Worm (Caenorhabditis elegans): ENCODE measurements around the gene B0304.4.

Gene B0304.4

DNA sequence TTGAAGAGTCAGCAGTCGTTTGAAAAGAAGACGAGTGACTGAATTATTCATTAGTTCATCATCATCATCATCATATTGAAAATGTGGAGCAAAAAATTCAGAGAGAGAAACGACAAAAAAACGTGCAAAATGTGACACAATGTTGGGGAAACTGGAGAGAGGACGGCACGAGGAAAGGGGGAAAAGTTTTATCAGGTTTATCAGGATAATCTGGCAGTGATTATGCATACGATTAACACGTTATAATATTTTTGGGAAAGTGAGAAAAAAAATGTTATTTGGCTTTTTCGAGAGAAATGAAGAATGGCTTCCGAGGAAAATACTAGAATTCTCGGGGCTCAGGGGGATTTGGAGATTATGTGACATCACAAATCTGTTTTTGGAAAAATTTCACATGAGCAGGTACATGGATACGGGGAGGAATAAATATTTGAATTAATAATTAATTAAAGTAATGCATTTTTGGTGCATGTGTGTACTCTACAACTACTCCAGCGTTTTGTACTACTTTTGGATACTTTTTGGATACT lies 17.9 kb downstream of the B0304.4 start, which contains the start of gene camt-1:
Gene camt-1 (minus strand): TSS at position 51 of the 530 bp plus-strand sequence.
- TF ChIP-seq nhr-237 (tag; optimal IDR thresholded peaks at IDR 0.05) (no peak), nhr-67 (tag; optimal IDR thresholded peaks at IDR 0.05) (no peak), R02D3.7 (tag; optimal IDR thresholded peaks at IDR 0.05) (no peak), lsy-12 (tag; optimal IDR thresholded peaks at IDR 0.05) (no peak), pha-4 (tag; optimal IDR thresholded peaks at IDR 0.05) (no peak), unc-62 (GFP tag; optimal IDR thresholded peaks at IDR 0.05) (no peak), eor-1 (tag; optimal IDR thresholded peaks at IDR 0.05) (no peak), skn-1 (tag; optimal IDR thresholded peaks at IDR 0.05) (no peak), mdl-1 (tag; optimal IDR thresholded peaks at IDR 0.05) (no peak), ceh-28 (tag; optimal IDR thresholded peaks at IDR 0.05) (no peak), nhr-12 (tag; optimal IDR thresholded peaks at IDR 0.05) (no peak)

DNA sequence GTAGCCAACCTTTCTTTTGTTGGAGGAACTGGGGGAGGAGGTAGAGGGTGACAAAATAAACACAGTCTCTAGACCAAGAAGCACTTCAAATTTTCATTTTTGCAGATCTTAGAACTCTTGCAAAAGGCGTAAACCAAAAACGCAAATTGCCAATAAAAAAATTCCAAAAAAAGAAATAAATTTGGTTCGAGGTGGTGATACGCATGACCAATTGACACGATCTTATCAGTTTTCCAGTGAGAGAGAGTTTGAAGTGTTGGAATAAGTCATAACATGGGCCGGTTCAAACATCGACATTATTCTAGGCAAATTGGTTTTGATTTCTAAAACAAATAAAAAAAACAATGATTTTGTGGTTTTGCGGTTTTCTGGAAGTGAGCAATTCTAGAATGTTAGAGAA lies 27.2 kb downstream of the B0304.4 start:
- TF ChIP-seq nhr-67 (tag; optimal IDR thresholded peaks at IDR 0.05) (no peak), elt-2 (tag; optimal IDR thresholded peaks at IDR 0.05) (peak; percentile 59)

DNA sequence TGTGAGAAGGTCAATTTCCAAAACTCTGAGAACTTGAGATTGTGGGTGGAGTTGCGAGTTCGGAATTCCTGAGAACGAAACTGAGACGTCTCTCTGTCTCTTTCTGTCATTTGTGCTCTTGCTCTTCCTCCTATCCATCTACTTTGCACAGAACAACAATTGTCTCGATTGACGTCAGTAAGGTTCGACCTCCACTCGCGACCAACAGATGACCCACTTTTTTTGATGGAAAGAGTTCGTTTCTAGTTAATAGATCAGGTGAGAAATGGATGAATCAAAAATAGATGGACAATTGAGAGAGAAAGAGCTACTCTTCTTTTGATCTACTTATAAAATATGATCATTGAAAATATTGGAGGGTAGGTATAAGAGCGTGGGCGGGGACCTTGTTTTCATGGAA lies 28.5 kb downstream of the B0304.4 start:
- TF ChIP-seq ceh-16 (tag; optimal IDR thresholded peaks at IDR 0.05), result no peak
- TF ChIP-seq nfya-1 (tag; optimal IDR thresholded peaks at IDR 0.05; ENCODE audit: insufficient read depth), result peak; percentile 19
- TF ChIP-seq fos-1 (tag; optimal IDR thresholded peaks at IDR 0.05), result no peak
- peak; percentile 31 for TF ChIP-seq lin-39 (tag; optimal IDR thresholded peaks at IDR 0.05)

DNA sequence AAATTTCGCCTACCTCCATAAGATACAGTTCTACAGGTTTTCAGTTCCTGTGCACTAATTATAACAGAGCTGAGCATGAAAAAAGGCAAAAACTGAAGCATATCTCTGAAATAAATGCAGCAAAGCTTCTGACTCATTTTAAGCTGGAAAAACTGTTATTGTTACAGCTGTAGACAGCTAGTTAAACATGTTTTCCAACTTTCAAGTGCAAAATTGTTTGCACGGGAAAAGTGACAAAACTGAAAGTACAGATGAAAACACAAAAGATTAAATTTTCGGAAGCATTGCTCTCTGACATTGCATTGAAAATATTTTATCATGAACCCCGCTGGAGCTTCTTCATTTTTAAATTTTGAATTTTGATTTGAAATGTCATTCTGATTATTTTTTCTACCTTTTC lies 32.3 kb downstream of the B0304.4 start, which contains the start of gene T05C1.5:
Gene T05C1.5 (minus strand): TSS at position 101 of the 400 bp plus-strand sequence.
- TF ChIP-seq nfya-1 (tag; optimal IDR thresholded peaks at IDR 0.05; ENCODE audit: insufficient read depth) (no peak), zag-1 (tag; optimal IDR thresholded peaks at IDR 0.05) (no peak), ztf-4 (tag; optimal IDR thresholded peaks at IDR 0.05) (no peak), ceh-9 (tag; optimal IDR thresholded peaks at IDR 0.05) (no peak)

DNA sequence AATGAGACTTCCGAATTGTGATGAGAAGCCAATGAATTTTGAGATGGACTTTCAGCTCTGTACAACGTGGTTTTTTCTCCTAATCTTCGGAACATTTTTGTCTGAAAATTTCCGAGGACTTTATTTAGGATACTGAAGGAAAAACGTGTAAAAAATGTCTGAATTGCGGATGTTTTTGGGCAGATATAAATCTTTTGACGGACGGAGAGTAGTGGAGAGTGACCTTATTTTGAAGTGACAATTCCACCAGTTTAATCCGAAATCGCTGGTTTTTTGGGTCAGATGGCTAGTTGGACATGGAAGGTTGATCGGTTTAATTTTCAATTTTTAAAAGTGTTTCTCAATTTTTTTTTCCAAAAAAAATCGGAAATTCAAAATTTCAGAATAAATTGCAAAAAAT lies 33.7 kb downstream of the B0304.4 start, which contains the start of gene T05C1.3:
Gene T05C1.3 (minus strand): TSS at position 101 of the 400 bp plus-strand sequence.
- TF ChIP-seq nhr-77 (tag; optimal IDR thresholded peaks at IDR 0.05) (no peak), unc-39 (tag; optimal IDR thresholded peaks at IDR 0.05) (no peak), fos-1 (tag; optimal IDR thresholded peaks at IDR 0.05) (no peak), hmg-11 (tag; optimal IDR thresholded peaks at IDR 0.05) (no peak), sea-2 (GFP tag; optimal IDR thresholded peaks at IDR 0.05) (no peak), nhr-11 (tag; optimal IDR thresholded peaks at IDR 0.05) (no peak), skn-1 (tag; optimal IDR thresholded peaks at IDR 0.05) (no peak), nhr-76 (tag; optimal IDR thresholded peaks at IDR 0.05) (no peak)

DNA sequence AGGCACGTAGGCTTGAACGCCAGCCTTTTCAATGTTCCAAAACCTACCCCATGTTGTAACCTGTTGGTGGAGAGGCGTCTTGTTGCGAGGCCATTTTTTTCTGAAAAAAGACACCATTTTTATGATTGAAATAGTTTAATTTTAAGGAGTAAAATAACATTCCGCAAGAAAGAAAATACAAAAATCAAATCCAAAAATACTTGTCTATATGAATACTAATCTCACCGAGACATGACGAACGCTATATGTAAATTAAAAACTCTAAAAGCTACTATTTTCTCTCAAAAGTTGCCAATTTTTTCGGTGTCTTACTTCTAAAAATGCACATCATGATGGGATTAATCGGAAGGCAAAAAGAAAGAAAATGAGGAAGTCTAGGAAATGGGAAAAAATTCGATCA lies 41.0 kb downstream of the B0304.4 start, which contains the start of gene T05C1.2:
Gene T05C1.2 (minus strand): TSS at position 101 of the 400 bp plus-strand sequence.
- TF ChIP-seq elt-3 (tag; optimal IDR thresholded peaks at IDR 0.05) (no peak), nhr-23 (tag; optimal IDR thresholded peaks at IDR 0.05) (no peak), ama-1 (optimal IDR thresholded peaks at IDR 0.05) (no peak), ceh-16 (tag; optimal IDR thresholded peaks at IDR 0.05) (no peak), egl-27 (tag; optimal IDR thresholded peaks at IDR 0.05) (no peak), unc-39 (tag; optimal IDR thresholded peaks at IDR 0.05) (no peak), fkh-2 (tag; optimal IDR thresholded peaks at IDR 0.05) (no peak), egl-5 (tag; optimal IDR thresholded peaks at IDR 0.05) (no peak), nhr-12 (tag; optimal IDR thresholded peaks at IDR 0.05) (no peak), lsy-12 (tag; optimal IDR thresholded peaks at IDR 0.05) (no peak), zag-1 (tag; optimal IDR thresholded peaks at IDR 0.05) (no peak), aly-2 (tag; optimal IDR thresholded peaks at IDR 0.05) (no peak), ceh-28 (tag; optimal IDR thresholded peaks at IDR 0.05) (no peak), mdl-1 (tag; optimal IDR thresholded peaks at IDR 0.05) (no peak), snpc-4 (tag; optimal IDR thresholded peaks at IDR 0.05) (no peak), nhr-11 (tag; optimal IDR thresholded peaks at IDR 0.05) (no peak), eor-1 (tag; optimal IDR thresholded peaks at IDR 0.05) (no peak)

Data from whole organism, L3 larva.